Worm (Caenorhabditis elegans) whole organism, young adult: Measurements from ENCODE around the gene sre-43.

Experiments
- F37B4.10 ChIP-seq: fragments of 200-800 bp; sonication (Bioruptor generic); IDR thresholded peaks from 2 replicates; pipeline ENCODE4 v1.3.6; 2022; ENCODE audit warnings: missing genetic modification characterization, missing compliant biosample characterization
- T26A5.8 ChIP-seq: sonication (generic microtip); optimal IDR thresholded peaks from 2 replicates; lab custom pipeline; 2016; ENCODE audit warnings: missing genetic modification characterization, missing compliant biosample characterization
- ets-4 ChIP-seq: fragments of 200-800 bp; sonication (Bioruptor generic); optimal IDR thresholded peaks from 2 replicates; lab custom pipeline; 2018; ENCODE audit warnings: mild to moderate bottlenecking, missing genetic modification characterization, missing compliant biosample characterization
- hmg-20 ChIP-seq: fragments of 200-800 bp; sonication (Bioruptor generic); IDR thresholded peaks from 2 replicates; pipeline ENCODE4 v1.3.6; 2022; ENCODE audit warnings: missing genetic modification reagents, missing genetic modification characterization, missing compliant biosample characterization
- mel-28 ChIP-seq: sonication (generic microtip); optimal IDR thresholded peaks from 2 replicates; lab custom pipeline; 2016; ENCODE audit warnings: borderline replicate concordance, mild to moderate bottlenecking, missing genetic modification characterization, missing compliant biosample characterization
- nfya-2 ChIP-seq: fragments of 200-800 bp; sonication (Bioruptor generic); IDR thresholded peaks from 2 replicates; pipeline ENCODE4 v1.3.6; 2022; ENCODE audit warnings: missing genetic modification reagents, missing genetic modification characterization, missing compliant biosample characterization
- nhr-80 ChIP-seq: sonication (generic microtip); optimal IDR thresholded peaks from 2 replicates; lab custom pipeline; 2016; ENCODE audit warnings: missing genetic modification characterization, missing compliant biosample characterization
- unc-130 ChIP-seq: sonication (generic microtip); optimal IDR thresholded peaks from 2 replicates; lab custom pipeline; 2016; ENCODE audit warnings: missing genetic modification reagents, missing genetic modification characterization, missing compliant biosample characterization

- TF ChIP-seq nhr-80 (tag; lab: Kevin White, UChicago) (no peak), ets-4 (GFP tag; lab: Kevin White, UChicago) (no peak), hmg-20 (GFP tag; lab: Robert Waterston, UW) (no peak), mel-28 (tag; lab: Kevin White, UChicago) (no peak), unc-130 (GFP tag; lab: Kevin White, UChicago) (no peak), nfya-2 (GFP tag; lab: Robert Waterston, UW) (no peak), T26A5.8 (tag; lab: Kevin White, UChicago) (no peak), F37B4.10 (GFP tag; lab: Robert Waterston, UW) (no peak)
Observed at ce11 chrII:13982923-13983322, 14.0 kb upstream of the sre-43 start, which contains the start of the genes Y39G8B.13 and Y39G8B.10.
